Worm (Caenorhabditis elegans) whole organism, L1 larva: ENCODE measurements around the gene lgc-28.

Source experiments
- aha-1 ChIP-seq: fragments of 150-350 bp; optimal IDR thresholded peaks from 2 replicates; lab custom pipeline; 2014; ENCODE audit warnings: missing biosample characterization, missing genetic modification characterization
- aly-2 ChIP-seq: fragments of 150-350 bp; optimal IDR thresholded peaks from 2 replicates; lab custom pipeline; 2014; ENCODE audit warnings: missing biosample characterization, missing genetic modification characterization
- blmp-1 ChIP-seq: fragments of 150-350 bp; optimal IDR thresholded peaks from 2 replicates; lab custom pipeline; 2014; ENCODE audit warnings: missing biosample characterization, missing genetic modification characterization
- ces-1 ChIP-seq: fragments of 150-350 bp; optimal IDR thresholded peaks from 2 replicates; lab custom pipeline; 2014; ENCODE audit warnings: missing biosample characterization, missing genetic modification reagents, missing genetic modification characterization
- dpl-1 ChIP-seq, 3 experiments: fragments of 150-350 bp in 2 of 3; sonication (generic microtip) in 1 of 3; optimal IDR thresholded peaks; 2 replicates each; lab custom pipeline; 2014 to 2017; ENCODE audit warnings: missing biosample characterization in 3 of 3, missing genetic modification characterization in 3 of 3, missing genetic modification reagents in 3 of 3
- fkh-4 ChIP-seq: sonication (generic microtip); optimal IDR thresholded peaks from 2 replicates; lab custom pipeline; 2016; ENCODE audit warnings: missing compliant biosample characterization, missing genetic modification characterization, borderline replicate concordance
- hlh-17 ChIP-seq: fragments of 200-800 bp; sonication (Bioruptor generic); optimal IDR thresholded peaks from 2 replicates; lab custom pipeline; 2018; ENCODE audit warnings: missing genetic modification characterization, mild to moderate bottlenecking, missing compliant biosample characterization, moderate library complexity, borderline replicate concordance
- mdl-1 ChIP-seq, 2 experiments: fragments of 150-350 bp; optimal IDR thresholded peaks; 2 replicates each; lab custom pipeline; 2014 to 2017; ENCODE audit warnings: missing biosample characterization in 2 of 2, missing genetic modification characterization in 2 of 2, inconsistent platforms in 1 of 2
- nhr-77 ChIP-seq: fragments of 150-350 bp; optimal IDR thresholded peaks from 2 replicates; lab custom pipeline; 2014; ENCODE audit warnings: missing biosample characterization, missing genetic modification characterization
- unc-130 ChIP-seq: fragments of 150-350 bp; optimal IDR thresholded peaks from 2 replicates; lab custom pipeline; 2017; ENCODE audit warnings: missing biosample characterization, missing genetic modification characterization, inconsistent platforms
- zip-4 ChIP-seq: fragments of 200-800 bp; sonication (Bioruptor generic); optimal IDR thresholded peaks from 2 replicates; lab custom pipeline; 2018; ENCODE audit warnings: mild to moderate bottlenecking, missing genetic modification characterization, moderate library complexity, missing compliant biosample characterization

- TF ChIP-seq aha-1: no peak
- TF ChIP-seq unc-130 (tag; lab: Kevin White, UChicago): no peak
- no peak for TF ChIP-seq ces-1 (GFP tag; lab: Kevin White, UChicago)
- no peak for TF ChIP-seq mdl-1 (tag; optimal IDR thresholded peaks at IDR 0.05; lab: Kevin White, UChicago)
- no peak for TF ChIP-seq nhr-77 (tag; lab: Kevin White, UChicago)
- TF ChIP-seq hlh-17 (GFP tag; lab: Kevin White, UChicago): no peak
- no peak for TF ChIP-seq dpl-1 (GFP tag; optimal IDR thresholded peaks at IDR 0.05; lab: Kevin White, UChicago)
- no peak for TF ChIP-seq blmp-1 (tag; lab: Kevin White, UChicago)
- no peak for TF ChIP-seq aly-2
- no peak for TF ChIP-seq fkh-4 (tag; lab: Kevin White, UChicago)
- no peak for TF ChIP-seq zip-4 (GFP tag; lab: Kevin White, UChicago)
These were observed 2.4 kb downstream of the lgc-28 start, which contains the start of gene sri-71 for ce11 chrII:2627154-2627799.
